Worm (Caenorhabditis elegans) whole organism, L3 larva: Measurements from ENCODE around the gene srd-15.

Experiments used
- R02D3.7 ChIP-seq: fragments of 150-350 bp; optimal IDR thresholded peaks from 2 replicates; lab custom pipeline; 2014; ENCODE audit warnings: missing biosample characterization, missing genetic modification characterization
- ZK546.5 ChIP-seq: sonication (generic microtip); optimal IDR thresholded peaks from 2 replicates; lab custom pipeline; 2017; ENCODE audit warnings: missing biosample characterization, missing genetic modification characterization
- aly-2 ChIP-seq: fragments of 150-350 bp; optimal IDR thresholded peaks from 2 replicates; lab custom pipeline; 2014; ENCODE audit warnings: missing biosample characterization, missing genetic modification characterization
- ama-1 ChIP-seq: fragments of 150-350 bp; optimal IDR thresholded peaks from 2 replicates; lab custom pipeline; 2018
- daf-12 ChIP-seq: fragments of 150-350 bp; optimal IDR thresholded peaks from 2 replicates; lab custom pipeline; 2014; ENCODE audit warnings: missing biosample characterization, missing genetic modification reagents, missing genetic modification characterization
- egl-27 ChIP-seq: sonication (generic microtip); optimal IDR thresholded peaks from 4 replicates; lab custom pipeline; 2017; ENCODE audit warnings: missing biosample characterization, missing genetic modification reagents, missing genetic modification characterization
- elt-1 ChIP-seq: fragments of 150-350 bp; optimal IDR thresholded peaks from 2 replicates; lab custom pipeline; 2014; ENCODE audit warnings: missing biosample characterization, missing genetic modification characterization
- elt-2 ChIP-seq: sonication (generic microtip); optimal IDR thresholded peaks from 2 replicates; lab custom pipeline; 2016; ENCODE audit warnings: missing genetic modification reagents, mild to moderate bottlenecking, missing genetic modification characterization, missing compliant biosample characterization
- elt-3 ChIP-seq, 3 experiments: fragments of 150-350 bp in 1 of 3; sonication (generic microtip) in 2 of 3; optimal IDR thresholded peaks; 2 replicates in 2 of 3; 4 replicates in 1 of 3; lab custom pipeline; 2014 to 2017; ENCODE audit warnings: missing biosample characterization in 3 of 3, missing genetic modification characterization in 3 of 3
- eor-1 ChIP-seq, 2 experiments: fragments of 150-350 bp; optimal IDR thresholded peaks; 2 replicates each; lab custom pipeline; 2014 to 2018; ENCODE audit warnings: missing biosample characterization in 2 of 2, missing genetic modification characterization in 2 of 2
- fkh-2 ChIP-seq: fragments of 150-350 bp; optimal IDR thresholded peaks from 2 replicates; lab custom pipeline; 2014; ENCODE audit warnings: missing biosample characterization, missing genetic modification reagents, missing genetic modification characterization
- fos-1 ChIP-seq: fragments of 150-350 bp; optimal IDR thresholded peaks from 2 replicates; lab custom pipeline; 2014; ENCODE audit warnings: missing biosample characterization, missing genetic modification characterization
- hmg-11 ChIP-seq: sonication (generic microtip); optimal IDR thresholded peaks from 2 replicates; lab custom pipeline; 2016; ENCODE audit warnings: missing genetic modification characterization, missing compliant biosample characterization
- jun-1 ChIP-seq: fragments of 150-350 bp; optimal IDR thresholded peaks from 2 replicates; lab custom pipeline; 2014; ENCODE audit warnings: missing biosample characterization, missing genetic modification reagents, missing genetic modification characterization
- lin-15B ChIP-seq: fragments of 150-350 bp; optimal IDR thresholded peaks from 2 replicates; lab custom pipeline; 2014; ENCODE audit warnings: missing biosample characterization, missing genetic modification characterization
- lin-39 ChIP-seq: fragments of 150-350 bp; optimal IDR thresholded peaks from 2 replicates; lab custom pipeline; 2018; ENCODE audit warnings: missing biosample characterization, missing genetic modification reagents, missing genetic modification characterization
- lsy-12 ChIP-seq: sonication (generic microtip); optimal IDR thresholded peaks from 2 replicates; lab custom pipeline; 2016; ENCODE audit warnings: mild to moderate bottlenecking, missing genetic modification characterization, missing compliant biosample characterization
- mdl-1 ChIP-seq: fragments of 150-350 bp; optimal IDR thresholded peaks from 2 replicates; lab custom pipeline; 2014; ENCODE audit warnings: missing biosample characterization, missing genetic modification characterization
- mml-1 ChIP-seq: fragments of 150-350 bp; sonication (generic microtip); optimal IDR thresholded peaks from 3 replicates; lab custom pipeline; 2014; ENCODE audit warnings: missing biosample characterization, missing genetic modification characterization
- nhr-11 ChIP-seq: fragments of 150-350 bp; optimal IDR thresholded peaks from 2 replicates; lab custom pipeline; 2014; ENCODE audit warnings: missing biosample characterization, missing genetic modification characterization
- nhr-12 ChIP-seq: fragments of 150-350 bp; optimal IDR thresholded peaks from 2 replicates; lab custom pipeline; 2014; ENCODE audit warnings: missing biosample characterization, missing genetic modification characterization
- nhr-237 ChIP-seq: fragments of 150-350 bp; optimal IDR thresholded peaks from 2 replicates; lab custom pipeline; 2014; ENCODE audit warnings: missing biosample characterization, missing genetic modification characterization
- nhr-25 ChIP-seq: sonication (generic microtip); optimal IDR thresholded peaks from 2 replicates; lab custom pipeline; 2017; ENCODE audit warnings: missing biosample characterization, missing genetic modification characterization
- nhr-43 ChIP-seq: sonication (generic microtip); optimal IDR thresholded peaks from 2 replicates; lab custom pipeline; 2016; ENCODE audit warnings: mild to moderate bottlenecking, missing genetic modification characterization, missing compliant biosample characterization; ENCODE audit not compliant: poor library complexity, severe bottlenecking
- nhr-76 ChIP-seq: fragments of 150-350 bp; sonication (generic microtip); optimal IDR thresholded peaks from 5 replicates; lab custom pipeline; 2014; ENCODE audit warnings: missing biosample characterization, missing genetic modification characterization
- pha-4 ChIP-seq: fragments of 150-350 bp; optimal IDR thresholded peaks from 2 replicates; lab custom pipeline; 2014; ENCODE audit warnings: missing biosample characterization, missing genetic modification reagents, missing genetic modification characterization
- pqm-1 ChIP-seq: fragments of 150-350 bp; optimal IDR thresholded peaks from 2 replicates; lab custom pipeline; 2017; ENCODE audit warnings: missing biosample characterization, missing genetic modification characterization, inconsistent platforms
- sea-2 ChIP-seq: fragments of 150-350 bp; sonication (generic microtip); optimal IDR thresholded peaks from 4 replicates; lab custom pipeline; 2014; ENCODE audit warnings: missing biosample characterization, missing genetic modification reagents, missing genetic modification characterization
- snpc-4 ChIP-seq: fragments of 150-350 bp; optimal IDR thresholded peaks from 2 replicates; lab custom pipeline; 2014; ENCODE audit warnings: missing biosample characterization, missing genetic modification characterization
- tbx-2 ChIP-seq: sonication (generic microtip); optimal IDR thresholded peaks from 2 replicates; lab custom pipeline; 2016; ENCODE audit warnings: mild to moderate bottlenecking, missing genetic modification characterization, missing compliant biosample characterization
- unc-62 ChIP-seq: fragments of 150-350 bp; sonication (generic microtip); optimal IDR thresholded peaks from 4 replicates; lab custom pipeline; 2014; ENCODE audit warnings: missing biosample characterization, missing genetic modification reagents, missing genetic modification characterization
- zag-1 ChIP-seq: fragments of 150-350 bp; optimal IDR thresholded peaks from 2 replicates; lab custom pipeline; 2014; ENCODE audit warnings: missing biosample characterization, missing genetic modification characterization
- ztf-11 ChIP-seq: fragments of 150-350 bp; optimal IDR thresholded peaks from 2 replicates; lab custom pipeline; 2014; ENCODE audit warnings: missing biosample characterization, missing genetic modification characterization
- ztf-4 ChIP-seq: fragments of 150-350 bp; optimal IDR thresholded peaks from 2 replicates; lab custom pipeline; 2014; ENCODE audit warnings: missing biosample characterization, missing genetic modification characterization

The srd-15 gene

ce11 chrV:5893015-5893414 lies 13.1 kb downstream of the srd-15 start, which contains the start of gene C04E6.7:
C04E6.7 (plus strand) TSS chrV:5893315.
- TF ChIP-seq elt-2 (tag; lab: Kevin White, UChicago) (no peak), mdl-1 (tag; lab: Kevin White, UChicago) (no peak), ztf-4 (no peak), nhr-76 (tag; lab: Kevin White, UChicago) (no peak), lin-15B (tag; lab: Kevin White, UChicago) (no peak), eor-1 (tag; optimal IDR thresholded peaks at IDR 0.05; lab: Kevin White, UChicago) (no peak), pha-4 (tag; lab: Kevin White, UChicago) (no peak), egl-27 (tag; lab: Kevin White, UChicago) (no peak), pqm-1 (tag; lab: Kevin White, UChicago) (no peak), elt-3 (tag; optimal IDR thresholded peaks at IDR 0.05; lab: Kevin White, UChicago) (no peak), R02D3.7 (tag; lab: Kevin White, UChicago) (no peak), nhr-11 (tag; lab: Kevin White, UChicago) (no peak), zag-1 (no peak), unc-62 (no peak), lsy-12 (tag; lab: Kevin White, UChicago) (no peak), daf-12 (tag; lab: Kevin White, UChicago) (no peak), nhr-12 (tag; lab: Kevin White, UChicago) (no peak), hmg-11 (no peak), elt-1 (tag; lab: Kevin White, UChicago) (no peak)

DNA sequence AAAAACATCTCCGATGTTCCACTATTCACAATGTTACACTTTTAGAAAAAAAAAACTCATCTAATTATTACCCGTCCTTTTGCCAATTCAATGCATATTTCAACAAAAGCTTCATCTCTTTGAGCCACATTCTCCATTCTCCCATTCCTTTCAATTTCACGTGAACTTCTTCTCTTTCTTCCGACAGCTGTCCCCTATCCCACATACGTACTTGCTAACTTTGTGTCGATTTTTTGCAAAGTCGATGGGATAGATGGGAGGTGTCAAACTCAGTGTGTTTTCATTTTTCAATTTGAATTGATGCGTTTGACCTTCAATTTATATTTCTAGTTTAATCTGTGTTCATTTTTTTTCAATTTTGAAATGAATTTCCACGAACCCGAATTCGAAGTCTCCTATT lies 14.9 kb downstream of the srd-15 start:
- TF ChIP-seq nhr-43 (tag; lab: Kevin White, UChicago) (no peak), mdl-1 (tag; lab: Kevin White, UChicago) (no peak), ztf-11 (tag; lab: Kevin White, UChicago) (no peak), fkh-2 (no peak), lin-15B (tag; lab: Kevin White, UChicago) (no peak), lsy-12 (tag; lab: Kevin White, UChicago) (no peak), nhr-11 (tag; lab: Kevin White, UChicago) (no peak)

ce11 chrV:5888820-5889219 lies 17.3 kb downstream of the srd-15 start:
- peak; percentile 79 for TF ChIP-seq lin-39 (tag; lab: Kevin White, UChicago)
- no peak for TF ChIP-seq zag-1
- no peak for TF ChIP-seq ztf-4
- TF ChIP-seq unc-62, result no peak
- TF ChIP-seq pqm-1 (tag; lab: Kevin White, UChicago), result no peak

DNA sequence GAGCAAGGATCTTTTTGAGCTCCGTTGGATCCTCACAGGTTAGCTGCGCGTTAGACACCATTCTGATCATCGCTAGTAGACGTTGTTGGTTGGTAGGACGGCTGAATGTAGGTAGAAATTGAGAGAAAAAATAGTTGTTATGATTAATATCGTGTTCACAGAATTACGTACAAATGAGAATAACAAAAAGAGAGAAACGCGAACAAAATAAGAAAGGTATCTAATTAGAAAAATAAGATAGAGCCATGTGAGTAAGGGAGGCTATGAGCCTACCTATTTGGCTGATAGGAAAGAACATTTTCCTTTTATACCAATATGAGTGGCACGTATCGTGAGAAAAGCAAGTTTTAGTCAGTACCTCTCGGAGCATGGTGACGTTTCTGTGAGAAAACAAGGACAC lies 22.4 kb downstream of the srd-15 start, which contains the start of gene C04E6.8:
Gene C04E6.8, minus strand, starts transcription at position 101 of the 400 bp plus-strand sequence.
- TF ChIP-seq fos-1 (tag; lab: Kevin White, UChicago) (no peak), hmg-11 (no peak), sea-2 (no peak), unc-62 (no peak), mml-1 (tag; lab: Kevin White, UChicago) (no peak), nhr-43 (tag; lab: Kevin White, UChicago) (no peak), nhr-25 (no peak), ama-1 (lab: Kevin White, UChicago) (no peak), pha-4 (tag; lab: Kevin White, UChicago) (no peak)
- TF ChIP-seq, all 47 proteins: peak for 0

DNA sequence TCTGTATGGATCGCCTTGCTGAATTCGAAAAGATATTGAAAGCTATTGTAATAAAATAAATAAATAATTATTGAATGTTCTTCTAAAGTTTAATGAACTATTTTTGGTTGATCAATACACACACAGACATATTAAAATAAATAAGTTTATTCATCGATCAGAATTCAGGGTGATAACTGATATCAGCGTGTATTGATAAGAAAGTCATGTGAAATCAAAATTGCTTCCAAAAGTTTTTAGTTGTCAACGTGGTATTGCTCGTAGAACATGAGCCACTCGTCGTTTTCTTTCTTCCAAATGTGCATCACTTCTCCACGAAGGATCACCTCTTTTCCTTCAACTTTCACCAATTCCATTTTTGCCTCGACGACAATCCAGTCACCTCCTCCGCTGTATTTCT lies 23.7 kb downstream of the srd-15 start:
- TF ChIP-seq snpc-4 (tag; lab: Kevin White, UChicago) (no peak), elt-1 (tag; lab: Kevin White, UChicago) (no peak), jun-1 (tag; lab: Kevin White, UChicago) (no peak), nhr-76 (tag; lab: Kevin White, UChicago) (no peak), lin-39 (tag; lab: Kevin White, UChicago) (no peak), pqm-1 (tag; lab: Kevin White, UChicago) (peak; percentile 75), nhr-25 (no peak), tbx-2 (tag; lab: Kevin White, UChicago) (no peak), elt-2 (tag; lab: Kevin White, UChicago) (peak; percentile 66), egl-27 (tag; lab: Kevin White, UChicago) (no peak), lin-15B (tag; lab: Kevin White, UChicago) (no peak), ZK546.5 (tag; lab: Kevin White, UChicago) (no peak), aly-2 (tag; lab: Kevin White, UChicago) (no peak), nhr-237 (no peak)
- TF ChIP-seq, all 47 proteins: peak for 2
